Worm (Caenorhabditis elegans) whole organism, L4 larva: ENCODE results near the gene gly-9.
A peak's percentile ranks its signal among the peaks of the same experiment; 100 is the strongest.

Experiments used
- D1046.2 ChIP-seq: fragments of 200-800 bp; sonication (Bioruptor generic); IDR thresholded peaks from 2 replicates; pipeline ENCODE4 v1.3.6; 2022; ENCODE audit warnings: missing genetic modification characterization, missing compliant biosample characterization
- F10B5.3 ChIP-seq: sonication (generic microtip); optimal IDR thresholded peaks from 2 replicates; lab custom pipeline; 2016; ENCODE audit warnings: mild to moderate bottlenecking, missing genetic modification characterization, missing compliant biosample characterization
- F26F4.8 ChIP-seq: fragments of 200-800 bp; sonication (Bioruptor generic); conservative IDR thresholded peaks from 2 replicates; pipeline ENCODE4 v1.3.6; 2022; ENCODE audit warnings: missing genetic modification characterization, missing compliant biosample characterization
- F49E8.2 ChIP-seq: sonication (generic microtip); optimal IDR thresholded peaks from 2 replicates; lab custom pipeline; 2016; ENCODE audit warnings: missing compliant biosample characterization, mild to moderate bottlenecking, missing genetic modification characterization, borderline replicate concordance
- T20F7.1 ChIP-seq: fragments of 200-800 bp; sonication (Bioruptor generic); optimal IDR thresholded peaks from 2 replicates; lab custom pipeline; 2018; ENCODE audit warnings: mild to moderate bottlenecking, missing genetic modification characterization, missing compliant biosample characterization
- ZK337.2 ChIP-seq: fragments of 200-800 bp; sonication (Bioruptor generic); IDR thresholded peaks from 2 replicates; pipeline ENCODE4 v1.3.6; 2022; ENCODE audit warnings: missing genetic modification reagents, missing genetic modification characterization, missing compliant biosample characterization
- aly-2 ChIP-seq: sonication (generic microtip); optimal IDR thresholded peaks from 2 replicates; lab custom pipeline; 2018; ENCODE audit warnings: missing biosample characterization, missing genetic modification characterization
- ama-1 ChIP-seq: fragments of 150-350 bp; optimal IDR thresholded peaks from 2 replicates; lab custom pipeline; 2014; ENCODE audit warnings: inconsistent platforms, mixed read lengths
- ceh-20 ChIP-seq: fragments of 200-800 bp; sonication (Bioruptor generic); IDR thresholded peaks from 2 replicates; pipeline ENCODE4 v1.3.6; 2022; ENCODE audit warnings: missing genetic modification reagents, missing genetic modification characterization, missing compliant biosample characterization
- ceh-28 ChIP-seq: fragments of 150-350 bp; optimal IDR thresholded peaks from 2 replicates; lab custom pipeline; 2014; ENCODE audit warnings: missing biosample characterization, missing genetic modification reagents, missing genetic modification characterization
- ceh-32 ChIP-seq: sonication (generic microtip); optimal IDR thresholded peaks from 2 replicates; lab custom pipeline; 2016; ENCODE audit warnings: mild to moderate bottlenecking, missing genetic modification characterization, missing compliant biosample characterization; ENCODE audit not compliant: poor library complexity
- ceh-44 ChIP-seq: fragments of 200-800 bp; sonication (Bioruptor generic); IDR thresholded peaks from 2 replicates; pipeline ENCODE4 v1.3.6; 2022; ENCODE audit warnings: missing genetic modification reagents, missing genetic modification characterization, missing compliant biosample characterization
- daf-12 ChIP-seq: fragments of 150-350 bp; optimal IDR thresholded peaks from 2 replicates; lab custom pipeline; 2014; ENCODE audit warnings: missing biosample characterization, missing genetic modification reagents, missing genetic modification characterization
- daf-16 ChIP-seq, 3 experiments: sonication (generic microtip); optimal IDR thresholded peaks; 2 replicates each; lab custom pipeline; 2016 to 2017; ENCODE audit warnings: missing genetic modification characterization in 3 of 3, missing genetic modification reagents in 3 of 3, mild to moderate bottlenecking in 2 of 3, missing compliant biosample characterization in 2 of 3, missing biosample characterization in 1 of 3, moderate library complexity in 1 of 3
- daf-19 ChIP-seq: fragments of 200-800 bp; sonication (Bioruptor generic); conservative IDR thresholded peaks from 2 replicates; pipeline ENCODE4 v1.3.6; 2022; ENCODE audit warnings: missing genetic modification characterization, missing compliant biosample characterization
- dmd-6 ChIP-seq: fragments of 200-800 bp; sonication (Bioruptor generic); IDR thresholded peaks from 2 replicates; pipeline ENCODE4 v1.3.6; 2022; ENCODE audit warnings: missing genetic modification reagents, missing genetic modification characterization, missing compliant biosample characterization
- dmd-9 ChIP-seq: fragments of 200-800 bp; sonication (Bioruptor generic); IDR thresholded peaks from 2 replicates; pipeline ENCODE4 v1.3.6; 2022; ENCODE audit warnings: missing genetic modification reagents, missing genetic modification characterization, missing compliant biosample characterization
- fkh-10 ChIP-seq: fragments of 150-350 bp; optimal IDR thresholded peaks from 2 replicates; lab custom pipeline; 2014; ENCODE audit warnings: missing biosample characterization, missing genetic modification reagents, missing genetic modification characterization
- hif-1 ChIP-seq, 2 experiments: sonication (generic microtip); optimal IDR thresholded peaks; 2 replicates each; lab custom pipeline; 2016 to 2017; ENCODE audit warnings: missing compliant biosample characterization in 2 of 2, missing genetic modification characterization in 2 of 2, missing genetic modification reagents in 2 of 2, missing genotype in 2 of 2, mild to moderate bottlenecking in 1 of 2
- hlh-30 ChIP-seq: sonication (generic microtip); optimal IDR thresholded peaks from 2 replicates; lab custom pipeline; 2017; ENCODE audit warnings: antibody characterized with exemption, mild to moderate bottlenecking, missing genetic modification characterization, missing compliant biosample characterization; ENCODE audit not compliant: insufficient read depth
- hmg-1.1 ChIP-seq: fragments of 200-800 bp; sonication (Bioruptor generic); IDR thresholded peaks from 2 replicates; pipeline ENCODE4 v1.3.6; 2022; ENCODE audit warnings: missing genetic modification reagents, missing genetic modification characterization, missing compliant biosample characterization
- jun-1 ChIP-seq: fragments of 150-350 bp; optimal IDR thresholded peaks from 2 replicates; lab custom pipeline; 2014; ENCODE audit warnings: missing biosample characterization, missing genetic modification reagents, missing genetic modification characterization
- lin-29 ChIP-seq: fragments of 200-800 bp; sonication (Bioruptor generic); IDR thresholded peaks from 2 replicates; pipeline ENCODE4 v1.3.6; 2022; ENCODE audit warnings: missing genetic modification reagents, missing genetic modification characterization, missing compliant biosample characterization
- lin-38 ChIP-seq: fragments of 200-800 bp; sonication (Bioruptor generic); IDR thresholded peaks from 2 replicates; pipeline ENCODE4 v1.3.6; 2022; ENCODE audit warnings: missing genetic modification reagents, missing genetic modification characterization, missing compliant biosample characterization
- lin-39 ChIP-seq: fragments of 150-350 bp; optimal IDR thresholded peaks from 2 replicates; lab custom pipeline; 2014; ENCODE audit warnings: missing biosample characterization, missing genetic modification reagents, missing genetic modification characterization
- lsy-2 ChIP-seq, 2 experiments: fragments of 150-350 bp in 1 of 2; sonication (generic microtip) in 1 of 2; optimal IDR thresholded peaks; 2 replicates each; lab custom pipeline; 2014 to 2017; ENCODE audit warnings: missing biosample characterization in 2 of 2, missing genetic modification characterization in 2 of 2
- mdl-1 ChIP-seq, 2 experiments: fragments of 150-350 bp in 1 of 2; sonication (generic microtip) in 1 of 2; optimal IDR thresholded peaks; 2 replicates each; lab custom pipeline; 2014 to 2017; ENCODE audit warnings: missing biosample characterization in 2 of 2, missing genetic modification characterization in 2 of 2
- mdt-29 ChIP-seq: fragments of 200-800 bp; sonication (Bioruptor generic); IDR thresholded peaks from 2 replicates; pipeline ENCODE4 v1.3.6; 2022; ENCODE audit warnings: missing genetic modification reagents, missing genetic modification characterization, missing compliant biosample characterization
- mxl-3 ChIP-seq: fragments of 200-800 bp; sonication (Bioruptor generic); optimal IDR thresholded peaks from 2 replicates; lab custom pipeline; 2018; ENCODE audit warnings: mild to moderate bottlenecking, missing genetic modification characterization, missing compliant biosample characterization
- nhr-10 ChIP-seq: fragments of 150-350 bp; optimal IDR thresholded peaks from 2 replicates; lab custom pipeline; 2014; ENCODE audit warnings: missing biosample characterization, missing genetic modification characterization
- nhr-237 ChIP-seq: sonication (generic microtip); optimal IDR thresholded peaks from 2 replicates; lab custom pipeline; 2017; ENCODE audit warnings: missing biosample characterization, missing genetic modification characterization
- nhr-25 ChIP-seq: sonication (generic microtip); optimal IDR thresholded peaks from 2 replicates; lab custom pipeline; 2017; ENCODE audit warnings: missing genetic modification characterization, mild to moderate bottlenecking, missing compliant biosample characterization, antibody characterized with exemption, moderate library complexity, borderline replicate concordance; ENCODE audit not compliant: insufficient read depth
- nhr-28 ChIP-seq: fragments of 150-350 bp; optimal IDR thresholded peaks from 2 replicates; lab custom pipeline; 2014; ENCODE audit warnings: missing biosample characterization, missing genetic modification characterization
- nhr-41 ChIP-seq: fragments of 200-800 bp; sonication (Bioruptor generic); IDR thresholded peaks from 2 replicates; pipeline ENCODE4 v1.3.6; 2022; ENCODE audit warnings: missing genetic modification reagents, missing genetic modification characterization, missing compliant biosample characterization
- nhr-76 ChIP-seq: fragments of 150-350 bp; optimal IDR thresholded peaks from 2 replicates; lab custom pipeline; 2014; ENCODE audit warnings: missing biosample characterization, missing genetic modification characterization
- nhr-77 ChIP-seq: fragments of 150-350 bp; optimal IDR thresholded peaks from 2 replicates; lab custom pipeline; 2014; ENCODE audit warnings: missing biosample characterization, missing genetic modification characterization
- pqm-1 ChIP-seq: sonication (generic microtip); optimal IDR thresholded peaks from 2 replicates; lab custom pipeline; 2017; ENCODE audit warnings: missing biosample characterization, missing genetic modification characterization
- rbr-2 ChIP-seq: sonication (generic microtip); optimal IDR thresholded peaks from 2 replicates; lab custom pipeline; 2016; ENCODE audit warnings: missing genotype, missing genetic modification characterization, missing compliant biosample characterization
- saeg-2 ChIP-seq: fragments of 200-800 bp; sonication (Bioruptor generic); IDR thresholded peaks from 2 replicates; pipeline ENCODE4 v1.3.6; 2022; ENCODE audit warnings: missing genetic modification reagents, missing genetic modification characterization, missing compliant biosample characterization
- set-16 ChIP-seq: fragments of 200-800 bp; sonication (Bioruptor generic); IDR thresholded peaks from 2 replicates; pipeline ENCODE4 v1.3.6; 2022; ENCODE audit warnings: missing genetic modification reagents, missing genetic modification characterization, missing compliant biosample characterization
- snpc-4 ChIP-seq: fragments of 150-350 bp; optimal IDR thresholded peaks from 2 replicates; lab custom pipeline; 2014; ENCODE audit warnings: missing biosample characterization, missing genetic modification characterization
- spr-1 ChIP-seq: sonication (generic microtip); optimal IDR thresholded peaks from 2 replicates; lab custom pipeline; 2016; ENCODE audit warnings: mild to moderate bottlenecking, missing genetic modification characterization, missing compliant biosample characterization
- spr-3 ChIP-seq: fragments of 200-800 bp; sonication (Bioruptor generic); optimal IDR thresholded peaks from 2 replicates; lab custom pipeline; 2018; ENCODE audit warnings: mild to moderate bottlenecking, missing genetic modification characterization, missing compliant biosample characterization
- tag-97 ChIP-seq: fragments of 200-800 bp; sonication (Bioruptor generic); IDR thresholded peaks from 2 replicates; pipeline ENCODE4 v1.3.6; 2022; ENCODE audit warnings: missing genetic modification characterization, missing compliant biosample characterization
- tra-1 ChIP-seq: fragments of 200-800 bp; sonication (Bioruptor generic); IDR thresholded peaks from 2 replicates; pipeline ENCODE4 v1.3.6; 2022; ENCODE audit warnings: missing genetic modification reagents, missing genetic modification characterization, missing compliant biosample characterization
- unc-62 ChIP-seq, 3 experiments: fragments of 150-350 bp in 1 of 3; sonication (generic microtip); optimal IDR thresholded peaks in 2 of 3; peaks in 1 of 3; 1 replicate in 1 of 3; 2 replicates in 2 of 3; lab custom pipeline; 2014 to 2017; ENCODE audit warnings: missing biosample characterization in 3 of 3, missing genetic modification characterization in 3 of 3, missing genetic modification reagents in 3 of 3, missing genotype in 1 of 3
- vab-7 ChIP-seq: fragments of 200-800 bp; sonication (Bioruptor generic); IDR thresholded peaks from 2 replicates; pipeline ENCODE4 v1.3.6; 2022; ENCODE audit warnings: missing genetic modification reagents, missing genetic modification characterization, missing compliant biosample characterization
- zfp-2 ChIP-seq: sonication (generic microtip); optimal IDR thresholded peaks from 2 replicates; lab custom pipeline; 2016; ENCODE audit warnings: mild to moderate bottlenecking, missing genetic modification characterization, missing compliant biosample characterization
- ztf-11 ChIP-seq: fragments of 150-350 bp; optimal IDR thresholded peaks from 2 replicates; lab custom pipeline; 2014; ENCODE audit warnings: missing biosample characterization, missing genetic modification characterization

The gly-9 gene

DNA sequence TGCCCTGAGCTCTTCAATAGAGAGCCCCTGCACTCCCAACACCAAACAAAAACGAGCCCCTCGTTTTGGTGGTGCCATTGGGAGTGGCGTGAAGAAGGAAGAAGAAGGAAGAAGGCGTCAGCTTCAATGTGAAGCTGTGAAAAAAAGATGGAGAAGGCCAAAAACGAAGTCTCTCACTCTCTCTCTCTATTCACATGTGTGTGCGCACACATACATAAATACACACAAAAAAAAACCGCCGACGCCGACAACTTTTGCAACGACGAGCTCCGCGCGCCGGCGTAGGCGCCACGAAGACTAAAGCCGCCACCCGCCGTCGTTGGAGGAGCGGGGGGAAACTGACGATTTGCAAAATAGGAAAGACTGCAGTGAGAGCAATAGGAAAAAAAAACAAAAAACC, 45.7 kb upstream of the gly-9 start:
- TF ChIP-seq hmg-1.1 (GFP tag; lab: Robert Waterston, UW) (peak; percentile 45; the same call in 1 of the 2 replicates), nhr-237 (tag; lab: Kevin White, UChicago) (no peak), fkh-10 (GFP tag; lab: Kevin White, UChicago) (peak; percentile 6), lin-38 (GFP tag; lab: Robert Waterston, UW) (no peak), lsy-2 (tag; optimal IDR thresholded peaks at IDR 0.05; lab: Kevin White, UChicago) (peak in 1 of 2 experiments; percentile 43), rbr-2 (tag; lab: Kevin White, UChicago) (peak; percentile 28), daf-16 (GFP tag; optimal IDR thresholded peaks at IDR 0.05; lab: Kevin White, UChicago) (no peak), daf-16 (tag; optimal IDR thresholded peaks at IDR 0.05; lab: Kevin White, UChicago) (no peak), mdl-1 (tag; optimal IDR thresholded peaks at IDR 0.05; lab: Kevin White, UChicago) (peak in 1 of 2 experiments; percentile 22), vab-7 (GFP tag; lab: Robert Waterston, UW) (no peak), snpc-4 (tag; lab: Kevin White, UChicago) (no peak), set-16 (GFP tag; lab: Robert Waterston, UW) (peak; percentile 53), ceh-20 (GFP tag; lab: Robert Waterston, UW) (0 out of 2 replicates have a peak, but pooled peaks have one; percentile 37)

DNA sequence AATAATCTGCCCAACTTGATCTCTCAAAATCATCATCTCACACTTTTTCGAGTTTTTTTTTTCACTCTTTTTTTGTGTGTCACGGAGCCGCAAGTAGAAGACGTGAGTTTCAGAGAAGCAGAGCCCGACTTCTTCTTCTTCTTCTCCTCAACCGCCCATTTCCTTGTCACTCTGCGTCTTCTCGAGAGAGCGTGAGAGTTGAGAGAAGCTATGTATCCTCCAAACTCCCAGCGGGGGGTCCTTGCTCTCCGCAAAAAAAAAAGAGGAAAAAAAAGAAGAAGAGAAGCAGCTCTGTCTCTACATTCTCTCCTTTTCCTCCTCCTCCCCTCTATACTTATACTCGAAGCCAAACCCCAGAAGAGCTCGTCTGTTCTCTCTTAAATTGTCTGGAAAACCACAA, 44.0 kb upstream of the gly-9 start:
- TF ChIP-seq tra-1 (GFP tag; lab: Robert Waterston, UW) = no peak
- TF ChIP-seq hlh-30 = peak; percentile 32
- TF ChIP-seq F26F4.8 (GFP tag; lab: Robert Waterston, UW) = no peak
- no peak for TF ChIP-seq daf-12
- TF ChIP-seq F49E8.2 (tag; lab: Kevin White, UChicago) = no peak
- TF ChIP-seq zfp-2 (tag; lab: Kevin White, UChicago) = no peak
- TF ChIP-seq ama-1 (lab: Kevin White, UChicago) = no peak
- no peak for TF ChIP-seq saeg-2 (GFP tag; lab: Robert Waterston, UW)
- no peak for TF ChIP-seq T20F7.1 (GFP tag; lab: Kevin White, UChicago)
- TF ChIP-seq tag-97 (GFP tag; lab: Robert Waterston, UW) = no peak
- no peak for TF ChIP-seq spr-1 (tag; lab: Kevin White, UChicago)
- no peak for TF ChIP-seq nhr-25
- TF ChIP-seq hmg-1.1 (GFP tag; lab: Robert Waterston, UW) = peak; percentile 30; the same call in 1 of the 2 replicates
- TF ChIP-seq lin-29 (GFP tag; lab: Robert Waterston, UW) = no peak
- TF ChIP-seq ceh-32 (tag; lab: Kevin White, UChicago) = no peak
- TF ChIP-seq daf-19 = no peak
- TF ChIP-seq mdt-29 (GFP tag; lab: Robert Waterston, UW) = no peak
- no peak for TF ChIP-seq dmd-6 (GFP tag; lab: Robert Waterston, UW)
- no peak for TF ChIP-seq lin-39 (tag; lab: Kevin White, UChicago)
- TF ChIP-seq dmd-9 (GFP tag; lab: Robert Waterston, UW) = no peak
- TF ChIP-seq mxl-3 (GFP tag; lab: Kevin White, UChicago) = no peak
- peak in 1 of 2 experiments; percentile 11 for TF ChIP-seq hif-1 (tag; optimal IDR thresholded peaks at IDR 0.05; lab: Kevin White, UChicago)
- no peak for TF ChIP-seq F10B5.3 (tag; lab: Kevin White, UChicago)
- no peak for TF ChIP-seq D1046.2 (GFP tag; lab: Robert Waterston, UW)
- TF ChIP-seq unc-62 (GFP tag; optimal IDR thresholded peaks at IDR 0.05 in 1 of 2; lab: Kevin White, UChicago) = no peak
- TF ChIP-seq unc-62 (tag; optimal IDR thresholded peaks at IDR 0.05; lab: Kevin White, UChicago) = no peak
- no peak for TF ChIP-seq spr-3 (GFP tag; lab: Kevin White, UChicago)
- TF ChIP-seq ZK337.2 (GFP tag; lab: Robert Waterston, UW) = no peak
- no peak for TF ChIP-seq ztf-11 (tag; lab: Kevin White, UChicago)
- TF ChIP-seq ceh-28 (tag; lab: Kevin White, UChicago) = no peak
- TF ChIP-seq pqm-1 = no peak
- no peak for TF ChIP-seq nhr-76 (tag; lab: Kevin White, UChicago)
- no peak for TF ChIP-seq nhr-77 (tag; lab: Kevin White, UChicago)
- no peak for TF ChIP-seq jun-1 (tag; lab: Kevin White, UChicago)
- TF ChIP-seq ceh-44 (GFP tag; lab: Robert Waterston, UW) = no peak
- no peak for TF ChIP-seq nhr-10
- no peak for TF ChIP-seq aly-2 (tag; lab: Kevin White, UChicago)
- TF ChIP-seq rbr-2 (tag; lab: Kevin White, UChicago) = peak; percentile 63
- no peak for TF ChIP-seq nhr-41
- no peak for TF ChIP-seq nhr-28 (tag; lab: Kevin White, UChicago)
